Worm (Caenorhabditis elegans) whole organism, young adult: ENCODE data around the gene F56D5.5.
A peak's percentile ranks its signal among the peaks of the same experiment; 100 is the strongest.

ENCODE experiments used
- B0261.1 ChIP-seq: sonication (generic microtip); optimal IDR thresholded peaks from 2 replicates; lab custom pipeline; 2016; ENCODE audit warnings: mild to moderate bottlenecking, missing genetic modification characterization, moderate library complexity, missing compliant biosample characterization
- C17E4.6 ChIP-seq: fragments of 200-800 bp; sonication (Bioruptor generic); IDR thresholded peaks from 2 replicates; pipeline ENCODE4 v1.3.6; 2022; ENCODE audit warnings: missing genetic modification reagents, missing genetic modification characterization, missing compliant biosample characterization
- D2030.7 ChIP-seq: fragments of 200-800 bp; sonication (Bioruptor generic); IDR thresholded peaks from 2 replicates; pipeline ENCODE4 v1.3.6; 2022; ENCODE audit warnings: missing genetic modification reagents, missing genetic modification characterization, missing compliant biosample characterization
- F10E7.11 ChIP-seq: sonication (generic microtip); optimal IDR thresholded peaks from 2 replicates; lab custom pipeline; 2017; ENCODE audit warnings: mild to moderate bottlenecking, missing genetic modification characterization, moderate library complexity, missing compliant biosample characterization
- F22D6.2 ChIP-seq: sonication (generic microtip); optimal IDR thresholded peaks from 2 replicates; lab custom pipeline; 2016; ENCODE audit warnings: mild to moderate bottlenecking, missing genetic modification characterization, missing compliant biosample characterization
- F52B5.7 ChIP-seq: sonication (generic microtip); optimal IDR thresholded peaks from 2 replicates; lab custom pipeline; 2016; ENCODE audit warnings: mild to moderate bottlenecking, missing genetic modification characterization, missing compliant biosample characterization
- F57C9.4 ChIP-seq: sonication (generic microtip); optimal IDR thresholded peaks from 2 replicates; lab custom pipeline; 2017; ENCODE audit warnings: mild to moderate bottlenecking, missing genetic modification characterization, missing compliant biosample characterization
- Y67H2A.10 ChIP-seq: fragments of 200-800 bp; sonication (Bioruptor generic); conservative IDR thresholded peaks from 2 replicates; pipeline ENCODE4 v1.3.6; 2022; ENCODE audit warnings: missing genetic modification reagents, missing genetic modification characterization, missing compliant biosample characterization
- ama-1 ChIP-seq, 3 experiments: fragments of 150-350 bp in 1 of 3; sonication (generic microtip) in 2 of 3; optimal IDR thresholded peaks; 2 replicates each; lab custom pipeline; 2014 to 2018; ENCODE audit warnings: missing biosample characterization in 2 of 3, missing genetic modification characterization in 2 of 3, missing genetic modification reagents in 2 of 3
- atf-7 ChIP-seq: sonication (generic microtip); optimal IDR thresholded peaks from 2 replicates; lab custom pipeline; 2017; ENCODE audit warnings: mild to moderate bottlenecking, missing genetic modification characterization, missing compliant biosample characterization
- athp-1 ChIP-seq: sonication (generic microtip); optimal IDR thresholded peaks from 2 replicates; lab custom pipeline; 2017; ENCODE audit warnings: mild to moderate bottlenecking, missing genetic modification characterization, missing compliant biosample characterization
- cebp-1 ChIP-seq, 2 experiments: fragments of 200-800 bp in 1 of 2; sonication (Bioruptor generic) in 1 of 2; sonication (generic microtip) in 1 of 2; IDR thresholded peaks in 1 of 2; optimal IDR thresholded peaks in 1 of 2; 2 replicates each; pipeline versions ENCODE4 v1.3.6 to Lab custom; 2017 to 2022; ENCODE audit warnings: missing compliant biosample characterization in 2 of 2, missing genetic modification characterization in 2 of 2, mild to moderate bottlenecking in 1 of 2, missing genetic modification reagents in 1 of 2, moderate library complexity in 1 of 2
- cebp-2 ChIP-seq: fragments of 200-800 bp; sonication (Bioruptor generic); IDR thresholded peaks from 2 replicates; pipeline ENCODE4 v1.3.6; 2022; ENCODE audit warnings: missing genetic modification characterization, missing compliant biosample characterization
- ceh-100 ChIP-seq: fragments of 200-800 bp; sonication (Bioruptor generic); IDR thresholded peaks from 2 replicates; pipeline ENCODE4 v1.3.6; 2022; ENCODE audit warnings: missing genetic modification reagents, missing genetic modification characterization, missing compliant biosample characterization
- ceh-27 ChIP-seq: fragments of 200-800 bp; sonication (Bioruptor generic); optimal IDR thresholded peaks from 2 replicates; lab custom pipeline; 2018; ENCODE audit warnings: mild to moderate bottlenecking, missing genetic modification characterization, moderate library complexity, missing compliant biosample characterization
- ceh-40 ChIP-seq: fragments of 200-800 bp; sonication (Bioruptor generic); IDR thresholded peaks from 2 replicates; pipeline ENCODE4 v1.3.6; 2022; ENCODE audit warnings: missing genetic modification characterization, missing compliant biosample characterization
- chd-7 ChIP-seq: sonication (generic microtip); optimal IDR thresholded peaks from 2 replicates; lab custom pipeline; 2016; ENCODE audit warnings: mild to moderate bottlenecking, missing genetic modification characterization, moderate library complexity, missing compliant biosample characterization
- die-1 ChIP-seq: sonication (generic microtip); optimal IDR thresholded peaks from 2 replicates; lab custom pipeline; 2016; ENCODE audit warnings: missing genotype, mild to moderate bottlenecking, missing genetic modification characterization, missing compliant biosample characterization
- dpff-1 ChIP-seq: sonication (generic microtip); optimal IDR thresholded peaks from 2 replicates; lab custom pipeline; 2017; ENCODE audit warnings: mild to moderate bottlenecking, missing genetic modification characterization, missing compliant biosample characterization
- ekl-4 ChIP-seq: fragments of 200-800 bp; sonication (Bioruptor generic); IDR thresholded peaks from 2 replicates; pipeline ENCODE4 v1.3.6; 2022; ENCODE audit warnings: missing genetic modification reagents, missing genetic modification characterization, missing compliant biosample characterization
- ets-4 ChIP-seq: fragments of 200-800 bp; sonication (Bioruptor generic); optimal IDR thresholded peaks from 2 replicates; lab custom pipeline; 2018; ENCODE audit warnings: mild to moderate bottlenecking, missing genetic modification characterization, missing compliant biosample characterization
- fkh-3 ChIP-seq: sonication (generic microtip); optimal IDR thresholded peaks from 2 replicates; lab custom pipeline; 2016; ENCODE audit warnings: mild to moderate bottlenecking, missing genetic modification characterization, missing compliant biosample characterization
- him-1 ChIP-seq: sonication (generic microtip); optimal IDR thresholded peaks from 2 replicates; lab custom pipeline; 2016; ENCODE audit warnings: missing genotype, missing genetic modification reagents, missing genetic modification characterization, missing compliant biosample characterization
- hmg-1.2 ChIP-seq: fragments of 200-800 bp; sonication (Bioruptor generic); IDR thresholded peaks from 2 replicates; pipeline ENCODE4 v1.3.6; 2022; ENCODE audit warnings: missing genetic modification reagents, missing genetic modification characterization, missing compliant biosample characterization
- hsf-1 ChIP-seq: fragments of 200-800 bp; sonication (Bioruptor generic); IDR thresholded peaks from 2 replicates; pipeline ENCODE4 v1.3.6; 2022; ENCODE audit warnings: missing genetic modification reagents, missing genetic modification characterization, missing compliant biosample characterization
- madf-10 ChIP-seq: sonication (generic microtip); optimal IDR thresholded peaks from 2 replicates; lab custom pipeline; 2016; ENCODE audit warnings: mild to moderate bottlenecking, missing genetic modification characterization, missing compliant biosample characterization
- madf-6 ChIP-seq: fragments of 200-800 bp; sonication (Bioruptor generic); IDR thresholded peaks from 2 replicates; pipeline ENCODE4 v1.3.6; 2022; ENCODE audit warnings: missing genetic modification reagents, missing genetic modification characterization, missing compliant biosample characterization
- mxl-1 ChIP-seq: sonication (generic microtip); optimal IDR thresholded peaks from 2 replicates; lab custom pipeline; 2016; ENCODE audit warnings: missing genetic modification characterization, missing compliant biosample characterization
- nfya-2 ChIP-seq: fragments of 200-800 bp; sonication (Bioruptor generic); IDR thresholded peaks from 2 replicates; pipeline ENCODE4 v1.3.6; 2022; ENCODE audit warnings: missing genetic modification reagents, missing genetic modification characterization, missing compliant biosample characterization
- nfyb-1 ChIP-seq: fragments of 200-800 bp; sonication (Bioruptor generic); IDR thresholded peaks from 2 replicates; pipeline ENCODE4 v1.3.6; 2022; ENCODE audit warnings: missing genetic modification reagents, missing genetic modification characterization, missing compliant biosample characterization
- nhr-27 ChIP-seq: fragments of 200-800 bp; sonication (Bioruptor generic); optimal IDR thresholded peaks from 2 replicates; lab custom pipeline; 2018; ENCODE audit warnings: mild to moderate bottlenecking, missing genetic modification characterization, moderate library complexity, missing compliant biosample characterization
- pha-4 ChIP-seq: fragments of 150-350 bp; sonication (generic microtip); optimal IDR thresholded peaks from 2 replicates; lab custom pipeline; 2014; ENCODE audit warnings: missing biosample characterization, missing genetic modification reagents, missing genetic modification characterization
- rec-8 ChIP-seq, 2 experiments: sonication (generic microtip); optimal IDR thresholded peaks; 2 replicates each; lab custom pipeline; 2016; ENCODE audit warnings: mild to moderate bottlenecking in 2 of 2, missing genetic modification characterization in 2 of 2, missing genetic modification reagents in 2 of 2, missing genotype in 2 of 2, missing biosample characterization in 1 of 2, missing compliant biosample characterization in 1 of 2, moderate library complexity in 1 of 2
- repo-1 ChIP-seq: sonication (generic microtip); optimal IDR thresholded peaks from 2 replicates; lab custom pipeline; 2017; ENCODE audit warnings: mild to moderate bottlenecking, missing genetic modification characterization, missing compliant biosample characterization
- snpc-3.4 ChIP-seq: sonication (generic microtip); optimal IDR thresholded peaks from 2 replicates; lab custom pipeline; 2017; ENCODE audit warnings: missing genetic modification characterization, mild to moderate bottlenecking, missing compliant biosample characterization, antibody characterized with exemption, moderate library complexity, missing genotype, missing genetic modification reagents
- snpc-4 ChIP-seq, 5 experiments: fragments of 150-350 bp in 1 of 5; sonication (generic microtip) in 4 of 5; optimal IDR thresholded peaks; 2 replicates each; lab custom pipeline; 2014 to 2018; ENCODE audit warnings: missing genetic modification characterization in 5 of 5, missing biosample characterization in 3 of 5, antibody characterized with exemption in 2 of 5, mild to moderate bottlenecking in 2 of 5, missing compliant biosample characterization in 2 of 5, missing genotype in 2 of 5, moderate library complexity in 2 of 5, missing genetic modification reagents in 1 of 5
- somi-1 ChIP-seq: fragments of 200-800 bp; sonication (Bioruptor generic); optimal IDR thresholded peaks from 2 replicates; lab custom pipeline; 2018; ENCODE audit warnings: mild to moderate bottlenecking, missing genetic modification characterization, missing compliant biosample characterization
- tbp1 ChIP-seq: fragments of 200-800 bp; sonication (Bioruptor generic); optimal IDR thresholded peaks from 2 replicates; lab custom pipeline; 2018; ENCODE audit warnings: mild to moderate bottlenecking, missing genetic modification characterization, missing compliant biosample characterization
- tlf-1 ChIP-seq: fragments of 200-800 bp; sonication (Bioruptor generic); optimal IDR thresholded peaks from 2 replicates; lab custom pipeline; 2018; ENCODE audit warnings: mild to moderate bottlenecking, missing genetic modification characterization, missing compliant biosample characterization
- unc-130 ChIP-seq: sonication (generic microtip); optimal IDR thresholded peaks from 2 replicates; lab custom pipeline; 2016; ENCODE audit warnings: missing genetic modification reagents, missing genetic modification characterization, missing compliant biosample characterization
- ztf-18 ChIP-seq: sonication (generic microtip); optimal IDR thresholded peaks from 2 replicates; lab custom pipeline; 2016; ENCODE audit warnings: missing genotype, mild to moderate bottlenecking, missing genetic modification characterization, missing compliant biosample characterization
- ztf-28 ChIP-seq: fragments of 200-800 bp; sonication (Bioruptor generic); IDR thresholded peaks from 2 replicates; pipeline ENCODE4 v1.3.6; 2022; ENCODE audit warnings: missing genetic modification reagents, missing genetic modification characterization, missing compliant biosample characterization
- ztf-3 ChIP-seq: fragments of 200-800 bp; sonication (Bioruptor generic); optimal IDR thresholded peaks from 2 replicates; lab custom pipeline; 2018; ENCODE audit warnings: mild to moderate bottlenecking, missing genetic modification characterization, missing compliant biosample characterization

The F56D5.5 gene

DNA sequence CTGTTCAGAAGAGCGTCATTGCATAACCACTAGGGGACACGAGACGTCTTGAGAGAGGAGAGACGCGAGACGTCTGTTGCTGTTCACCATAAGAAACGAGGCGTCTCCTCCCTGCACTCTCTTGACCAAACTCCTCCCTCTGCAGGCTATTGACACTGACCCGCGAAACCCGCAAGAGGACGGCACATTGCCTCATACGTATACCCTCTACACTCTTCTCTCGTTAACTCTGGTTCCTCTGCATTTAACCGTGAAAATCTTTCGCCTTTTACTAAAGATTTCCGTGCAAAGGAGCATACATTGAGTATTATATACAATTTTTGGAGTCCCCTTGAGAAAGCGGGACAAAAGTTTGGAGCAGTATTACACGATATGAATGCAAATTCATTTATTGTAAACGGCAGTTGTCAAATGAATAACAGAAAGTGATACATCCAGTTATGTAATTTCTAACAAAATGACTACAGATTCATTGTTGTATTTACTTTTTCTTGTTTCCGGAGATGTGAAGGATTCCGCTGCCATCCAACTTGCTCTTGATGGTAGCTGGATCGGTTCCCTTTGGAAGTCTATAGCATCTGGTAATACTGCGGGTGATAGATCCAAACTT is 36.6 kb upstream of the F56D5.5 start (continued):
- TF ChIP-seq somi-1 (GFP tag; lab: Kevin White, UChicago): peak; percentile 61
- TF ChIP-seq ztf-3 (GFP tag; lab: Kevin White, UChicago): peak; percentile 80
- TF ChIP-seq B0261.1 (tag; lab: Kevin White, UChicago): peak; percentile 39
- TF ChIP-seq ceh-40: 0 out of 2 replicates have a peak, but pooled peaks have one; percentile 6
- no peak for TF ChIP-seq rec-8 (tag; optimal IDR thresholded peaks at IDR 0.05; lab: Kevin White, UChicago)
- peak; percentile 22 for TF ChIP-seq dpff-1 (tag; lab: Kevin White, UChicago)
- peak; percentile 62 for TF ChIP-seq chd-7 (tag; lab: Kevin White, UChicago)
- peak; percentile 91 for TF ChIP-seq ekl-4
- peak; percentile 48 for TF ChIP-seq unc-130 (GFP tag; lab: Kevin White, UChicago)
- no peak for TF ChIP-seq mxl-1 (tag; lab: Kevin White, UChicago)
- no peak for TF ChIP-seq cebp-1 (GFP tag; IDR thresholded peaks at IDR 0.05; lab: Robert Waterston, UW)
- peak; percentile 85 for TF ChIP-seq cebp-1 (tag; optimal IDR thresholded peaks at IDR 0.05; lab: Kevin White, UChicago)

DNA sequence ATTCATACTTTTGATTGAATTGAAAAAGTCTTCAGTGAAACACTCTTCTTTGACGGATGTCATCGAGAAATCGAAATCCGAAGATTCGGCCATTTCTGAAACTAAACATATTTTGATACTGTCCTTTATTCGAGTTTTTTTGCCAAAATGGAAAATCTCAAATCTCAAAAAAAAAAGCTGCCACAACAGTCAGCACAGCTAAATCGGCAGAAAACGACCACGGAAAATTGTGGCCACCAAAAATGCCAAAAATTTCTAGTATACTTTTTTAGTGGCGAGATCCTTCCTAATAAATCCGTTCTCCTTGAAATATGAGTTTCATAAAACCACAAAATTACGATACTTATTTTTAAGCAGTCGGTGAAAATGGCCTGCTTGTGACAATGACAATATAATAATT is 36.0 kb upstream of the F56D5.5 start, which contains the start of gene F38E11.9:
TSS of gene F38E11.9 (minus strand) at position 101 of the 400 bp plus-strand sequence.
- TF ChIP-seq ceh-27 (GFP tag; lab: Kevin White, UChicago) (no peak), nfya-2 (GFP tag; lab: Robert Waterston, UW) (no peak), atf-7 (tag; lab: Kevin White, UChicago) (no peak), ztf-28 (GFP tag; lab: Robert Waterston, UW) (no peak), fkh-3 (tag; lab: Kevin White, UChicago) (no peak), madf-10 (no peak), him-1 (tag; lab: Kevin White, UChicago) (no peak)
- TF ChIP-seq, all 124 proteins: peak for 0

DNA sequence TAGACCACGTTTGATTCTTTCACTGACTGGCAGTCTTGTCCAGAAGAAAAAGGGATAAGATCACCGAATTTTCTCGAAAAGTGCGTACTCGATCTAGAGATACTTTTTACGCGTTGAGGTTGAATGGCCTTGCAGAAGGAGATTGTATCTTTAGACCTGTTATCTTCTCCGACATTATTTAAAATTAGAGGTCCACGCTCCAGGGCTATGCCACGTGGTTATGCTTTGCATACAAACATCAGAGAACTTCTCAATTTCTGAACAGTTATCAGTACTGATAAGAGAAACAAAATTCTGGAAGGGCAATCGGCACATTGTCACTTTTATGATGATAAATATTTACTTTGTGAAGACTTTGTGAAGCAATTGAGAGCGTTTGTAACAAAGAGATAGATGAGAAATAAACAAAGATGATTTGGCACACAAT is 34.2 kb upstream of the F56D5.5 start:
- TF ChIP-seq F10E7.11 (tag; lab: Kevin White, UChicago): no peak
- no peak for TF ChIP-seq cebp-1 (GFP tag; IDR thresholded peaks at IDR 0.05; lab: Robert Waterston, UW)
- TF ChIP-seq cebp-1 (tag; optimal IDR thresholded peaks at IDR 0.05; lab: Kevin White, UChicago): peak; percentile 57
- no peak for TF ChIP-seq F52B5.7 (tag; lab: Kevin White, UChicago)
- peak; percentile 30 for TF ChIP-seq snpc-3.4 (tag; lab: Kevin White, UChicago)
- 0 out of 2 replicates have a peak, but pooled peaks have one; percentile 11 for TF ChIP-seq cebp-2 (GFP tag; lab: Robert Waterston, UW)
- TF ChIP-seq athp-1 (tag; lab: Kevin White, UChicago): peak; percentile 30
- peak; percentile 59; the same call in 1 of the 2 replicates for TF ChIP-seq hsf-1 (GFP tag; lab: Robert Waterston, UW)
- no peak for TF ChIP-seq ceh-100
- TF ChIP-seq F57C9.4: no peak
- TF ChIP-seq tlf-1: peak; percentile 53
- peak; percentile 61 for TF ChIP-seq nfyb-1 (GFP tag; lab: Robert Waterston, UW)
- no peak for TF ChIP-seq hmg-1.2 (GFP tag; lab: Robert Waterston, UW)
- peak; percentile 41 for TF ChIP-seq repo-1 (tag; lab: Kevin White, UChicago)
- TF ChIP-seq madf-6 (GFP tag; lab: Robert Waterston, UW): no peak
- TF ChIP-seq Y67H2A.10 (GFP tag; lab: Robert Waterston, UW): no peak
- TF ChIP-seq ama-1 (optimal IDR thresholded peaks at IDR 0.05; lab: Kevin White, UChicago): peak; percentile 6
- no peak for TF ChIP-seq ama-1 (GFP tag; optimal IDR thresholded peaks at IDR 0.05; lab: Kevin White, UChicago)
- TF ChIP-seq nhr-27 (tag; lab: Kevin White, UChicago): no peak
- TF ChIP-seq ztf-18 (tag; lab: Kevin White, UChicago): no peak
- TF ChIP-seq D2030.7: no peak
- no peak for TF ChIP-seq C17E4.6 (GFP tag; lab: Robert Waterston, UW)
- TF ChIP-seq tbp1 (GFP tag; lab: Kevin White, UChicago): peak; percentile 49
- TF ChIP-seq F22D6.2 (tag; lab: Kevin White, UChicago): peak; percentile 48
- TF ChIP-seq die-1 (tag; lab: Kevin White, UChicago): peak; percentile 34
- TF ChIP-seq snpc-4 (GFP tag; optimal IDR thresholded peaks at IDR 0.05; lab: Kevin White, UChicago): no peak
- peak; percentile 18 to 83 (median 55) for TF ChIP-seq snpc-4 (tag; optimal IDR thresholded peaks at IDR 0.05; lab: Kevin White, UChicago)
- peak; percentile 84 for TF ChIP-seq pha-4 (tag; lab: Kevin White, UChicago)
- peak; percentile 36 for TF ChIP-seq ets-4 (GFP tag; lab: Kevin White, UChicago)
- peak; percentile 35 for TF ChIP-seq madf-10
